Worm (Caenorhabditis elegans) whole organism, midembryonic: ENCODE data around the gene swt-4.

Experiments
- T22C8.4 ChIP-seq: fragments of 200-800 bp; sonication (Bioruptor generic); IDR thresholded peaks from 2 replicates; pipeline ENCODE4 v1.3.6; 2022; ENCODE audit warnings: missing genetic modification characterization, missing compliant biosample characterization
- tab-1 ChIP-seq: fragments of 200-800 bp; sonication (Bioruptor generic); IDR thresholded peaks from 2 replicates; pipeline ENCODE4 v1.3.6; 2022; ENCODE audit warnings: missing genetic modification characterization, missing compliant biosample characterization

DNA sequence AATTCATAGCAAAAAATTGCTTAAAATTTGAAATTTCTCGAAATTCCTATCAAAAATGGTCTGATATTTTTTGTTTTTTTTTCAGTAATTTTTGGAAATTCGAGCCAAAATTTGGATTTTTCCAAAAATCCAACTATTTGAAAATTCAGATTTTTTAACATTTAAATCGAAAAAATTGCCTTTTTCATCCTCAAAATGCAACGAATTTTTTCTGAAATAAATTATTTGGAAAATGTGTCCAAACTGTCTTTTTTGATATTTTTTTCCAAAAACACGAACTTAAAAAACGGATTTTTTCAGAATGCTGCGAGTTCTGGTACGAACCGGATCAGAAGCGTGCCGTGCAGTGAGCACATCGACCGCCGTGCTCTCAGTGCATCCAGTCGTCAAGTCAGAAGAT is 13.8 kb downstream of the swt-4 start, which contains the start of gene mrpl-22:
- TF ChIP-seq tab-1 = no peak
- no peak for TF ChIP-seq T22C8.4 (GFP tag; lab: Robert Waterston, UW)
